Worm (Caenorhabditis elegans) whole organism, midembryonic: Measurements from ENCODE around the gene M03F4.4.

Experiments
- T22C8.4 ChIP-seq: fragments of 200-800 bp; sonication (Bioruptor generic); IDR thresholded peaks from 2 replicates; pipeline ENCODE4 v1.3.6; 2022; ENCODE audit warnings: missing genetic modification characterization, missing compliant biosample characterization
- cog-1 ChIP-seq: sonication (generic microtip); optimal IDR thresholded peaks from 2 replicates; lab custom pipeline; 2016; ENCODE audit warnings: missing genetic modification characterization, missing compliant biosample characterization
- flt-1 ChIP-seq: fragments of 200-800 bp; sonication (Bioruptor generic); IDR thresholded peaks from 2 replicates; pipeline ENCODE4 v1.3.6; 2022; ENCODE audit warnings: missing genetic modification characterization, missing compliant biosample characterization
- klf-2 ChIP-seq: fragments of 200-800 bp; sonication (Bioruptor generic); conservative IDR thresholded peaks from 2 replicates; pipeline ENCODE4 v1.3.6; 2022; ENCODE audit warnings: missing genetic modification reagents, missing genetic modification characterization, missing compliant biosample characterization
- med-1 ChIP-seq: sonication (generic microtip); optimal IDR thresholded peaks from 2 replicates; lab custom pipeline; 2017; ENCODE audit warnings: missing genetic modification characterization, mild to moderate bottlenecking, missing compliant biosample characterization, antibody characterized with exemption, missing genetic modification reagents; ENCODE audit not compliant: insufficient read depth
- ref-1 ChIP-seq: fragments of 200-800 bp; sonication (Bioruptor generic); conservative IDR thresholded peaks from 2 replicates; pipeline ENCODE4 v1.3.6; 2022; ENCODE audit warnings: missing genetic modification reagents, missing genetic modification characterization, missing compliant biosample characterization
- tab-1 ChIP-seq: fragments of 200-800 bp; sonication (Bioruptor generic); IDR thresholded peaks from 2 replicates; pipeline ENCODE4 v1.3.6; 2022; ENCODE audit warnings: missing genetic modification characterization, missing compliant biosample characterization
- ztf-23 ChIP-seq: fragments of 200-800 bp; sonication (Bioruptor generic); IDR thresholded peaks from 2 replicates; pipeline ENCODE4 v1.3.6; 2022; ENCODE audit warnings: missing genetic modification reagents, missing genetic modification characterization, missing compliant biosample characterization
- ztf-29 ChIP-seq: fragments of 200-800 bp; sonication (Bioruptor generic); IDR thresholded peaks from 2 replicates; pipeline ENCODE4 v1.3.6; 2022; ENCODE audit warnings: missing genetic modification reagents, missing genetic modification characterization, missing compliant biosample characterization

M03F4.4 gene

DNA sequence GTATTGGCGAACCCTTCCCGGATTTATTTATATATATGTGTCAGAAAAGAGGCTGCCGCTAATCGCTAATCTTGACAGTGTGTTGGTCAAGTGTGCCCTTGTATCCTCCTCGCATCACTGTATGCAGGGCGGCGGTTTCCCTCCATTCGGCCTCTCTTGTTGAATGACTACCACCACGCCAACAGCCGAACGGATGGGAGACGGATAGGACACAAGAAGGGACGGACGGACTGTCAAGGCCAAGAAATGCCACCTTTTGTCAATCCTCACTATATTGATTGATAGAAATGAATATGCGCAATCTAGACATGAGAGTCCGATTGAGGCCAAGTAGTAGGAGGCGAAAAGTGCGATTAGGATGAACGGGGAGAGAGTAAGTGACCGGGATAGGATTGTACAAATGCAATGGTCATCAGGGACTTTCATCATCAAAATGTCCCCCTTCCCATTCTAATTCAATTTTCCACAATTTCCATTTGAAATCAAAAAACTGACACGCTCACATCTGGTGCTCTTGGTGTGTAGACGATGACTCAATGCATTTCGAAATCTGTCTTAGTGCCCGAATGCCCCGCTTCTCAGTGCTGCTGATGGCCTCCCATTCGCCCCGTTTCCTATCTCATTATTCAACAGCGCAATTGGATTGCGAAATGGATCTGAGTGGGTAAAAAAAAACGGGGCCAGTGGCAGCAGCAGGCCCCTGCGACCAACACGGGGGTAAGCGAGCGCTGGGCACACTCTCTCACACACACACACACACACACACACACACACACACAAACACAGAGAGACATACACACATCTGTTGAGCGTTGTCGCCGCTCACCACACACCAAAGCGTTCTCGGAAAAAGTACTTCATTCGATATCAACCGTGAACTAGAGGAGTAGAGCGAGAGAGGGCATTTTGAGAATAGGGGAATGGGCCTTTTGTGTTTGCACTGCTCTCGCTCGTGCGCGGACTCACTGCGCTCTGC is 4.8 kb upstream of the M03F4.4 start:
- no peak for TF ChIP-seq tab-1 (GFP tag; lab: Robert Waterston, UW)
- no peak for TF ChIP-seq ztf-23 (GFP tag; lab: Robert Waterston, UW)
- peak; percentile 59 for TF ChIP-seq cog-1 (tag; lab: Kevin White, UChicago)
- TF ChIP-seq ref-1, result no peak
- peak; percentile 45 for TF ChIP-seq flt-1
- peak; percentile 56; the same call in 1 of the 2 replicates for TF ChIP-seq T22C8.4 (GFP tag; lab: Robert Waterston, UW)

DNA sequence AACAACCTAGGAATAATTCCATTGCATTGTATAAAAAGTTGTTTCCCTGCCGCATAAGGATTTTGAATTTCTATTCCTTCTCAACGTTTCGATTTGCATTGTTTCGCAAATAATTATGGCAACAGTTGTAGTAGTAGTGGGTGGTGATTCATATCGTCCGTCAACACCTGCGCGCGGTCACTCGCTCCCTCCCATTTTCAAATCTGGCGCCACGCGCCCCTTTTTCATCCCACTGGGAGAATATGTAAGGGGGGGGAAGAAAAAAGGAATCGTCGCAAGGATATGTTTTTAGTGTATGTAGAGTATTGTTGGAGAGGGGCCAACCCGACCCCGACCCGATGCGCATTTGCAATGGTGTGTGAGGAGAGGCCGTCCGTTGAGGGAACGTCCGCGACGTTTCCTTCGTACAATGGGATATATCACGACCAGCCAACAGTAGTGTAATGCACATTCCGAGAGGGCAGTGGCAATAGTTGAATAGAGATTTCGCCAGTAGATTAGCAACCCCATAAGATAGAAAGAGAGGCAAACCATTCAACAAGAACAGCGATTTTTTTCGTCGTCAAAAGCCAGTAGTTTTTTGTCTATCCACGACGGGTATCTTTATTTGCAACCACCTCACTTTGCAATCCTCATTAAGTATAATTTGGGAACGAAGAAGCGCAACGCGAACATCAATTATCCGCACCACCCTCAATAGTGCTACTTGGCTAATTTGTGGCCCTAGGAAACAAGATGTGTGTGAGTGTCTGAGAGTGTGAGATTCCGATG is 3.9 kb upstream of the M03F4.4 start:
- TF ChIP-seq ztf-29 (GFP tag; lab: Robert Waterston, UW) (no peak), flt-1 (peak; percentile 80), ref-1 (peak; percentile 57), ztf-23 (GFP tag; lab: Robert Waterston, UW) (peak; percentile 41; the same call in 1 of the 2 replicates), cog-1 (tag; lab: Kevin White, UChicago) (no peak), med-1 (GFP tag; lab: Kevin White, UChicago) (no peak), T22C8.4 (GFP tag; lab: Robert Waterston, UW) (0 out of 2 replicates have a peak, but pooled peaks have one; percentile 31), tab-1 (GFP tag; lab: Robert Waterston, UW) (no peak), klf-2 (GFP tag; lab: Robert Waterston, UW) (no peak)

DNA sequence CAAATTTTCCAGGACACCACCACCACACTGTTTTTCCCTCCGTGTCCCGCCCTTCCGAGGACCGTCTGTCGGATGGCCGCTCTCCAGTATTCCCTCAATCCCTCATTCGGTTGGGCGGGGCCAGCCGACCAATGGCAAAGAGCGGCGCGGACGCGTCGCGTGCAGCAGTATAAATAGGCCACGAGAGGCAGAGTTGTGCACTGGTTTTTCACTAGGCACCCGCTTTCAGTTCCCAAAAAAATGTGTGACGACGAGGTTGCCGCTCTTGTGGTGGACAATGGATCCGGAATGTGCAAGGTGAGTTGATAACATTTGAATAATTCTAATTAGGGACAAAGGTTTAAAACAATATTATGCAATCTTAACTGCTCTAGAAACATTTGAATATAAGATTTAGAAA is 3.2 kb upstream of the M03F4.4 start, which contains the start of gene act-4:
Gene act-4 (plus strand): TSS at position 200 of the 400 bp plus-strand sequence.
- TF ChIP-seq med-1 (GFP tag; lab: Kevin White, UChicago) (no peak), flt-1 (peak; percentile 62; the same call in 1 of the 2 replicates), tab-1 (GFP tag; lab: Robert Waterston, UW) (0 out of 2 replicates have a peak, but pooled peaks have one; percentile 22)

DNA sequence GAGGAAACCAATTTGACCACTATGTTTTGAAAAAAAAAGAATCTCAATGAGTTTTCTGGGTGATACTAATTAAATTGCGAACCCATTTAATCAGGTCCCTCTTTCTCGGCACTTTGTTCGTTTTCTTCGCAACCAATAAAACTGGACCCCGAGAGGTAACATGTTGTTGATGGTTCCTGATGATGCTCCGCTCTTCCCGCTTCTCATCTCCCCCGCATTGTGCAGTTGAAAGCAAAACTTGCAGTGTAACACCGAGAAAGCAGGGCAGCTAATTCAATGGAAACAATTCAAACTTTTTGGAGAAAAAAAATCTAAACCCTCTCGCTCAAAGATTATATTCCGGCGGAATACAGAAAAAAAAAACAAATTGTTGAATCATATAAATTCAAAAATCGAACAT is 2.2 kb upstream of the M03F4.4 start:
- TF ChIP-seq ref-1, result no peak
- no peak for TF ChIP-seq cog-1 (tag; lab: Kevin White, UChicago)

DNA sequence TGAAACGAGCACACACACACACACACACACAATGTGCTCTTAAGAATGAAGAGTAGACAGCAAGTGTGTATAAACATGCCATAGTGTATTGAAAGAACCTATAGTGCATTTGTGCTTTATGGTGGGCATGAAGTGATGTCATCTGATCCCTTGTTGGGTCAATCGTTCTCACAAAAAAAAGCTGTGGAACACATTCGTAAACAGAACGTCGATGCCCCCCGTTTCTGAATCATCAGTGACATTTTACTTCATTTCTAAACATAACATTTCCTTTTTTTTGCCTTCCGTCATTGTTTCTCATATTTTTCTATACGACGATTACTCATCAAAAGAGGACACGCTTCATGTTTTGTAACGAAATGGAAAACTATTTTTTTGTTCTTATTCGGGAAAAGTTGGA is 1.8 kb upstream of the M03F4.4 start:
- no peak for TF ChIP-seq ztf-23 (GFP tag; lab: Robert Waterston, UW)

DNA sequence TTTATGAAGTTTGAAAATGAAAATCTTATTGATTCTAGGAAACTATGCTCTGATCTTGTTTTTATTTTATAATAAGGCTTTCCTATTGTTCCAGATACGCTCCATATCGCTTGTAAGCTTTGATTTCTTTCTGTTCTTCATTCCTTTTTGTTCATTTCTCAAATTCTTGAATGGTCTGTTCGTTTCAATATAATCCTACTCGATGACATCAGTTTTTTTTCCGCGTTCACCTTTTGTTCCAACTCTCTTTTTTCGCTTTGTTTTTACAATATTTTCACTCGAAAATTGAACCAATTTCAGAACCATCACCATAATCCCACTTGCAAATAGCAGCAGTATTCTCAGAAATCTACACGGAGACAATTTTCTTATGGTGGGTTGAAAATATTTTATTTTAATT is 9.5 kb downstream of the M03F4.4 start, which contains the start of gene tyra-3:
Gene tyra-3 (plus strand): TSS at position 301 of the 400 bp plus-strand sequence.
- TF ChIP-seq med-1 (GFP tag; lab: Kevin White, UChicago), result no peak
- no peak for TF ChIP-seq flt-1
- TF ChIP-seq T22C8.4 (GFP tag; lab: Robert Waterston, UW), result no peak
- TF ChIP-seq ztf-23 (GFP tag; lab: Robert Waterston, UW), result no peak
- no peak for TF ChIP-seq cog-1 (tag; lab: Kevin White, UChicago)
- no peak for TF ChIP-seq ref-1
- no peak for TF ChIP-seq tab-1 (GFP tag; lab: Robert Waterston, UW)
- no peak for TF ChIP-seq klf-2 (GFP tag; lab: Robert Waterston, UW)
- TF ChIP-seq ztf-29 (GFP tag; lab: Robert Waterston, UW), result no peak

DNA sequence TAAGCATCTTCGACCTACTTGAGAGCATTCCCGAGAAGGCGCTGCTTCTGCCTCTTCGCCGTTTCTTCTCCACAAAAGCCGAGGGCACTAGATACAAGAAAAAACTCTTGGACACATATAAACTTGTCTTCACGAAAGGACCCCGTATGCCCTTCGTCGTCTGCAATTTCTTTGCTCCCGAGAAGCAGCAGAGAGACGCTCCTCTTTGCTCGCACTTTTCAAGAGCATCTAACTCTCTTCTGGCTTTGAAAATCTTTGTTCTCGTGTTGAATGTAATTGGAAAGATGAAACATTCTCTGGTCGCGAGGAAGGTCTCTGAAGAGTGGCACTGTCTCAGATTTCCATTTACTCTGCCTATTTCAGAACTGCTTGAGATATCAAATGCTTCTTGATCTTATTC is 18.2 kb downstream of the M03F4.4 start:
- TF ChIP-seq ref-1 (no peak), cog-1 (tag; lab: Kevin White, UChicago) (no peak), T22C8.4 (GFP tag; lab: Robert Waterston, UW) (no peak), ztf-23 (GFP tag; lab: Robert Waterston, UW) (no peak), ztf-29 (GFP tag; lab: Robert Waterston, UW) (no peak), tab-1 (GFP tag; lab: Robert Waterston, UW) (no peak), med-1 (GFP tag; lab: Kevin White, UChicago) (no peak), klf-2 (GFP tag; lab: Robert Waterston, UW) (no peak), flt-1 (no peak)

DNA sequence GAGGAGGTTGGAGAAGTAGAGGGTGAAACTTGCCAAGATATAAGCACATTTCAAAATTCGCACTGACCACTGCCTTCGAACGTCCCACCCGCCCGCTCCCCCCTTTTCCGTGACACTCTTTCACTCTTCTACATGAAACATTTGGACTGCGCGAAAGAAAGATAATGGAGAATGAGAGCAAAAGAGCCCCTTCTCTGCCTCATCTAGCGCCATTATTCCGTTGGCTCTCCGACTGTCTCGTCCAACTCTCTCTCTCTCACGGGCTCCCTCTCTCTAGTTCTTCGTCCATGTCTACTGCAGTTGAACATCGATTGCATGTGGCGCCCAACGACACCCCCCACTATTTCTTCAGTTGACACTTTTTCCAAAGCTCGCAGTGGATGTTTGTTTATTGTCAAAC is 24.3 kb downstream of the M03F4.4 start:
- TF ChIP-seq flt-1, result no peak
- no peak for TF ChIP-seq ztf-29 (GFP tag; lab: Robert Waterston, UW)
- no peak for TF ChIP-seq klf-2 (GFP tag; lab: Robert Waterston, UW)
- TF ChIP-seq ztf-23 (GFP tag; lab: Robert Waterston, UW), result no peak
- TF ChIP-seq med-1 (GFP tag; lab: Kevin White, UChicago), result no peak
- no peak for TF ChIP-seq cog-1 (tag; lab: Kevin White, UChicago)
- no peak for TF ChIP-seq T22C8.4 (GFP tag; lab: Robert Waterston, UW)

DNA sequence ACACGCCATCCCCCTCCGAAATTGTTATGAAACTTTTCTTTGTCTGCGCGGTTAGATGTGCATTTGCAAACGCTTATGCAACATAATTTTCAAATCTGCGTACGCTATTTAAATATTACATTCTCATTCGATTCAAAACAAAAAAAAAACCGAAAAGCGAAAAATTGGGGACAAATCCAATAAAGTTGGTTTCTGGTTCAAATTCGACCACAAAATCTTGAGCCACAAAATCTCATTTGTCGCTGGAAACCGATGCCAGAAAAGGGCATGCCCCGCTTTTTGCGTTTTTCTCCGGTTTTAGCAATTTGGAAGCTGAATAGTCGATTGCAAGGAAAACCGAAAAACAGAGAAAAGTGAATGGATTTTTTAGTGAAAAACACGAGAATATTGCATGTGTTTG is 25.2 kb downstream of the M03F4.4 start:
- TF ChIP-seq klf-2 (GFP tag; lab: Robert Waterston, UW) (no peak), tab-1 (GFP tag; lab: Robert Waterston, UW) (no peak), ztf-29 (GFP tag; lab: Robert Waterston, UW) (no peak), med-1 (GFP tag; lab: Kevin White, UChicago) (no peak), T22C8.4 (GFP tag; lab: Robert Waterston, UW) (no peak), ztf-23 (GFP tag; lab: Robert Waterston, UW) (no peak), ref-1 (no peak), flt-1 (no peak), cog-1 (tag; lab: Kevin White, UChicago) (no peak)
